Worm (Caenorhabditis elegans) whole organism, midembryonic: Measurements from ENCODE around the gene nhr-154.

Experiments used
- T22C8.4 ChIP-seq: fragments of 200-800 bp; sonication (Bioruptor generic); IDR thresholded peaks from 2 replicates; pipeline ENCODE4 v1.3.6; 2022; ENCODE audit warnings: missing genetic modification characterization, missing compliant biosample characterization
- cog-1 ChIP-seq: sonication (generic microtip); optimal IDR thresholded peaks from 2 replicates; lab custom pipeline; 2016; ENCODE audit warnings: missing genetic modification characterization, missing compliant biosample characterization
- flt-1 ChIP-seq: fragments of 200-800 bp; sonication (Bioruptor generic); IDR thresholded peaks from 2 replicates; pipeline ENCODE4 v1.3.6; 2022; ENCODE audit warnings: missing genetic modification characterization, missing compliant biosample characterization
- klf-2 ChIP-seq: fragments of 200-800 bp; sonication (Bioruptor generic); conservative IDR thresholded peaks from 2 replicates; pipeline ENCODE4 v1.3.6; 2022; ENCODE audit warnings: missing genetic modification reagents, missing genetic modification characterization, missing compliant biosample characterization
- med-1 ChIP-seq: sonication (generic microtip); optimal IDR thresholded peaks from 2 replicates; lab custom pipeline; 2017; ENCODE audit warnings: missing genetic modification characterization, mild to moderate bottlenecking, missing compliant biosample characterization, antibody characterized with exemption, missing genetic modification reagents; ENCODE audit not compliant: insufficient read depth
- ref-1 ChIP-seq: fragments of 200-800 bp; sonication (Bioruptor generic); conservative IDR thresholded peaks from 2 replicates; pipeline ENCODE4 v1.3.6; 2022; ENCODE audit warnings: missing genetic modification reagents, missing genetic modification characterization, missing compliant biosample characterization
- tab-1 ChIP-seq: fragments of 200-800 bp; sonication (Bioruptor generic); IDR thresholded peaks from 2 replicates; pipeline ENCODE4 v1.3.6; 2022; ENCODE audit warnings: missing genetic modification characterization, missing compliant biosample characterization
- ztf-23 ChIP-seq: fragments of 200-800 bp; sonication (Bioruptor generic); IDR thresholded peaks from 2 replicates; pipeline ENCODE4 v1.3.6; 2022; ENCODE audit warnings: missing genetic modification reagents, missing genetic modification characterization, missing compliant biosample characterization
- ztf-29 ChIP-seq: fragments of 200-800 bp; sonication (Bioruptor generic); IDR thresholded peaks from 2 replicates; pipeline ENCODE4 v1.3.6; 2022; ENCODE audit warnings: missing genetic modification reagents, missing genetic modification characterization, missing compliant biosample characterization

Gene nhr-154

DNA sequence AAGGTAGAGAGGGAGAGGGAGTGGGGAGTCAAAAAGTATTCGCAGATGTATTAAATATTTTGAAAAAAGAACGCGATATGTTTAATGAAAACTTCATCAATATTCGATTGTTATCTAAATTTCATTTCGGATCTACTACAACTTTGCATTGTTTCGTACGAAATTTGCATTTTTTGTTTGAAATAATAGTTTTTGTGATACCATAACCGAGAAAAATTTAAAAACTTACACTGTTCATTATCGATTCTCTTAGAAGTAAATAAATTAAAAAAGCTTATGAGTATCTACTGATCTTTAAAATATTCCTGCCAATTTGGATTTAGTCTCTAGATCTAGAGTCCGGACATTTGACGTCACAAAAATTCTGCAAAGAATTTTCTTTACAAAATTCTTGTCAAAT lies 20.8 kb upstream of the nhr-154 start, which contains the start of gene R07B7.9:
Gene R07B7.9 (minus strand): TSS at position 101 of the 400 bp plus-strand sequence.
- no peak for TF ChIP-seq tab-1 (GFP tag; lab: Robert Waterston, UW)
- TF ChIP-seq klf-2 (GFP tag; lab: Robert Waterston, UW) = no peak
- TF ChIP-seq flt-1 = no peak
- TF ChIP-seq ref-1 (GFP tag; lab: Robert Waterston, UW) = no peak
- TF ChIP-seq cog-1 (tag; lab: Kevin White, UChicago) = no peak
- TF ChIP-seq med-1 (GFP tag; lab: Kevin White, UChicago) = no peak
- TF ChIP-seq T22C8.4 (GFP tag; lab: Robert Waterston, UW) = no peak
- no peak for TF ChIP-seq ztf-29
- no peak for TF ChIP-seq ztf-23 (GFP tag; lab: Robert Waterston, UW)

DNA sequence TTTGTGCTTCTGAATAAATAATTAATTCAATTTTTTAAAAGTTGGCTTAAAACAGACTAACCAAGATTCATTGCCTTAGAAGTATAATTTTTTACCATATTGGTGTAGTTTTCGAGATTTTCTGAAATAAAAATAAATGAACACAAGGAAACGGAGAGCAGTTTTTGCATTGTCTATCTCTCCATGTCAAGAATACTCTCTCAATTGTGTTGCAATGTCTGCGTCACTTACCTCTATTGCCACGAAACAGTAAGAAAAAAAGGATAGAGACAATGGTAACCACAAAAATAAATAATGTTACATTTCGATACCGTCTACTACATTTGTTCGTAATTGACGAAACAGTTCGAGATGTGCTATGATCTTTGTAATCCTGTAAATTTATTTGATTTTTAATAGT lies 18.2 kb upstream of the nhr-154 start, which contains the start of gene R07B7.10:
Gene R07B7.10 (plus strand): TSS at position 285 of the 400 bp plus-strand sequence.
- no peak for TF ChIP-seq ztf-23 (GFP tag; lab: Robert Waterston, UW)
- TF ChIP-seq ztf-29 = no peak
- no peak for TF ChIP-seq ref-1 (GFP tag; lab: Robert Waterston, UW)
- TF ChIP-seq klf-2 (GFP tag; lab: Robert Waterston, UW) = no peak
- TF ChIP-seq med-1 (GFP tag; lab: Kevin White, UChicago) = no peak
- TF ChIP-seq tab-1 (GFP tag; lab: Robert Waterston, UW) = no peak
- no peak for TF ChIP-seq T22C8.4 (GFP tag; lab: Robert Waterston, UW)
- no peak for TF ChIP-seq cog-1 (tag; lab: Kevin White, UChicago)
- no peak for TF ChIP-seq flt-1

DNA sequence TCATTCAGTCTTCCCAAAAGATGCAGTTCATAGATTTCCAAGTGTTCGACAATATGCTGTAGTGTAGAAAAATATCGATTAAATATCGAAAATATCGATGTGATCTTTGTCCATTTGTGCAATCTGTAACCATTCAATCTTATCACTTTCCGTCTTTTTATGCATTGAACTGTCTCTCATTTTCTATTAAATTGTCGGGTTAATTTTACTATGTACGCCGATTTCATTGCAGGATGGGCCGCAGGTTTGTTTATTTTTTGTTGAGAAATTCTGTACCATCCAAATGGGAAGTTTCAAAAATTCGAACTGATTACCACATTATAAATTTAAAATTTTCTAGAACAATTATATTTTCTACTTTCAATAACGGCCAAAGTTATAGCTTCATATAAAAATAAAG lies 16.9 kb upstream of the nhr-154 start, which contains the start of gene R07B7.8:
Gene R07B7.8 (minus strand): TSS at position 101 of the 400 bp plus-strand sequence.
- TF ChIP-seq tab-1 (GFP tag; lab: Robert Waterston, UW) = no peak
- TF ChIP-seq ztf-23 (GFP tag; lab: Robert Waterston, UW) = no peak
- no peak for TF ChIP-seq ztf-29
- TF ChIP-seq klf-2 (GFP tag; lab: Robert Waterston, UW) = no peak
- TF ChIP-seq flt-1 = no peak

DNA sequence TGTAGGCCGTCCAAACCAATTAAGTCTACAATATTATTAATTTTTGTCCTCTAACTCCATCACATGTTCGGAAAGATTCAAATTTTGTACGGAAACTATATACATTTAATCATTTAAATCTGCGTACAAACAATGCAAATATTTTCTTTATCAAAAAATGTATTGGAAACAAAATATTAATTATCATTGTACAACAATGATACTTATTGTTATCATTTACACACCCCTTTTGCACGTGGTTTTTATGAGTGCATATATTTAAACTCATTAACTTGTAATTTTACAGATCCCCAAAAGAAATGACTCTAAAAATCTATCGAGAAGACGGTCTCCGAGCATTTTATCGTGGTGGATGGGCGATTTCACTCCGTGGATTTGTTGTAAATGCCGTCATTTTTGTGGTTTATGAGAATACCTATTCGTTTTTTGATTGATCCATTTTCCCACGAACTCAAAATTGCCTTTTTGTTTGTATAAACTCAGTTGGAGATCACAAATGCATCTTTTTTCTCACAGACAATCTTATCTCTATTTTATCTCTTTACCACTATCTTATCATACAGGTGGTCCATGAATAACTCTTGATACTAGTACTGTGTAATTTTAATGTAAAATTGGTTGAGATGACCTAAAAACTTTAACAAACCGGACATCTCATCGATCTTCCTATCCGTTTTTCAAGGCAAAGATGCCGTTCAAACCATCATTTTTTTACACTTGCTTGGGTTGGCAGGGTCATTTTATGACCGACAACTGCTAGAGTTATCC lies 15.0 kb upstream of the nhr-154 start:
- TF ChIP-seq ztf-23 (GFP tag; lab: Robert Waterston, UW) = no peak
- TF ChIP-seq ztf-29 = no peak
- no peak for TF ChIP-seq T22C8.4 (GFP tag; lab: Robert Waterston, UW)

DNA sequence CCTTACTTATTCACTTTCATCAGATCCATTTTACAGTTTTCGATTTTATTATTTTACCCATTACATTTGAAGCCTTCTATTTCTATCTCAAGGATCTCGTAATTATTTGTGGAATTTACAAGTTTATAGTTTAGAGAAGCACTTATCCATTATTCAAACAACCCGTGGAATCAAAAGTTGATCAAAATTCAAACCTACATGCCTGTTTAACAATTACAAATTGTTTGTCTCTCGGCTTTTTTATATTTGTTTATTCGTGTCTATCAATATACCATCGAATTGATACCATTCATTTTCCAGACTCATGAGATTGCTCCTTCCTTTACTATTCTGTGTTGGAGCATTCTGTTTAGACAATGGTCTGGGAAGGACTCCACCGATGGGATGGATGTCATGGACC lies 14.2 kb upstream of the nhr-154 start, which contains the start of gene gana-1:
Gene gana-1 (plus strand): TSS at position 301 of the 400 bp plus-strand sequence.
- TF ChIP-seq T22C8.4 (GFP tag; lab: Robert Waterston, UW) (no peak), klf-2 (GFP tag; lab: Robert Waterston, UW) (no peak), tab-1 (GFP tag; lab: Robert Waterston, UW) (no peak), cog-1 (tag; lab: Kevin White, UChicago) (no peak), ztf-23 (GFP tag; lab: Robert Waterston, UW) (no peak), ztf-29 (no peak), ref-1 (GFP tag; lab: Robert Waterston, UW) (no peak), flt-1 (no peak), med-1 (GFP tag; lab: Kevin White, UChicago) (no peak)

DNA sequence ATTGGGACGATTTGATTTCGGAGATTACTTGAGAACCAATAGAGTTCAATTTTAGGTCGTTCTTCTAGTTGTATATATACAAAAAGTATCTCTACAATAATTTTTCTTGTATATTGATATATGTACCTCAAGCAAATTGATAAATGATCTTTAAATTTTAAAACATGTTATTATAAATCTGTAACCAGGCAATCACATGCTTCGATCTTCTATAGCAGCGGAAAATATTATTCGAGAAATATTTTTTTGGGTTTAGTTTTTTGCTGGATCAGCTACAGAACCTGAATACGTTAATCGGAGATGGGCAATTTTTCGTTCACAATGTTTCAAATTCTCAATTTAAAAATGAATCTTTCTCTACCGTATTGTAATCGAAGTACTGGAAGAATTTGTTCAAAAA lies 12.3 kb upstream of the nhr-154 start, which contains the start of gene R07B7.12:
Gene R07B7.12 (plus strand): TSS at position 301 of the 400 bp plus-strand sequence.
- TF ChIP-seq klf-2 (GFP tag; lab: Robert Waterston, UW) = no peak
- TF ChIP-seq cog-1 (tag; lab: Kevin White, UChicago) = no peak
- no peak for TF ChIP-seq ztf-23 (GFP tag; lab: Robert Waterston, UW)
- no peak for TF ChIP-seq ref-1 (GFP tag; lab: Robert Waterston, UW)
- no peak for TF ChIP-seq T22C8.4 (GFP tag; lab: Robert Waterston, UW)
- no peak for TF ChIP-seq tab-1 (GFP tag; lab: Robert Waterston, UW)
- no peak for TF ChIP-seq med-1 (GFP tag; lab: Kevin White, UChicago)
- TF ChIP-seq flt-1 = no peak
- no peak for TF ChIP-seq ztf-29

DNA sequence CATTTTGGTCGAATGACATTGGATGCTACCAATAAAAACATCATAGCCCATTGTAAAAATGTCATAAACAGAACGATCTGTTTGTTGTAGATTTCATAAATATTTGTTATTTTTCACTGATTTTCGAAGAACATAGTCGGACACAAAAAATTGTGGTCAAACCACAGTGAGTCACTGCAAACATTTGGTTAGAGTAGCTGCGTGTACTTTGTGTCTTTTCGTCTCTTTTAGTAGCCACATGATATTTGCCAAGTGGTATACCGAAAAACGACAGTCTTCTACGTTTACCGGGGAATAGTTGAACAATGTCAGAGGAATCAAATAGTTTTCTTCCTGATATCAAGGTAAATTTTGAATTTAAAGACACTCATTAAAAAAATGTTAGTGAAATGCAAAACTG lies 9.3 kb upstream of the nhr-154 start, which contains the start of gene nhr-206:
Gene nhr-206 (plus strand): TSS at position 248 of the 400 bp plus-strand sequence.
- no peak for TF ChIP-seq flt-1

DNA sequence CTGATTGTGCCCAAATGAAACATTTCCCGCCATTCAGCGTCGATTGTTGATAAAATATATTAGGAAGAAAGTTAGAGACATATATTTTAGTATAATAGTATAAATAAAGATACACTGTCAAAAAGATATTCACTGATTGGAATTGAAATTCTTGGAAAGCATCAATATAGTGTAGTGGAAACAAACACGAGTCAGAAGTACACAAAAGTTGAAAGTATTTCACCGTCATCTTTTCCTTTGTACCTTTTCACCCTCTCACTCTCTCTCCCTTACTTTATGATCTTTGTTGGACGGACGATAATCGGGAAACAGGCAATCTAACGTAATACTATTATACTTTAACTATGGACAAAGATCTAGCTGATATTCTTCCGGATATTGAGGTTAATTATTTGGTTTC lies 7.1 kb upstream of the nhr-154 start, which contains the start of gene nhr-208:
Gene nhr-208 (plus strand): TSS at position 288 of the 400 bp plus-strand sequence.
- TF ChIP-seq flt-1 (no peak), klf-2 (GFP tag; lab: Robert Waterston, UW) (no peak), cog-1 (tag; lab: Kevin White, UChicago) (no peak), tab-1 (GFP tag; lab: Robert Waterston, UW) (no peak), T22C8.4 (GFP tag; lab: Robert Waterston, UW) (no peak), ztf-29 (no peak), ztf-23 (GFP tag; lab: Robert Waterston, UW) (no peak), med-1 (GFP tag; lab: Kevin White, UChicago) (no peak), ref-1 (GFP tag; lab: Robert Waterston, UW) (no peak)

DNA sequence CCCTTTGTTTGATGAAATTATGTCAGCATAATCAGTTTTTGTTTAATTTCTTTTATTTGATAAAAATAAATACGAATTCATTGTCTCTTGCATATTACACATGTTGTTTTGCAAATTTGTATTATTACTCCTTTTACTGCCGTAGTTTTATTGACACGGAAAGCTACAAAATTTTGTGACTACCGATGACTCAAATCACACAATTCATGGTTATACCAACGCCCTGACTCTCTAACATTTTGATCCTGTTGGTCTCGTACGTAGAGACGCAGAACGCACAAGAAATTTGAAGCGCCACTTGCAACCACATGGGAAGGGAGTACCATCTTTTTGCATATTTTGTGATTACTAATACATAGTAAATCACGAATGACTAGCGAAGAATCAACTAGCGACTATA lies 5.2 kb upstream of the nhr-154 start, which contains the start of gene nhr-207:
Gene nhr-207 (plus strand): TSS at position 282 of the 400 bp plus-strand sequence.
- TF ChIP-seq cog-1 (tag; lab: Kevin White, UChicago) (no peak), med-1 (GFP tag; lab: Kevin White, UChicago) (no peak), ztf-29 (no peak), klf-2 (GFP tag; lab: Robert Waterston, UW) (no peak), ztf-23 (GFP tag; lab: Robert Waterston, UW) (no peak), tab-1 (GFP tag; lab: Robert Waterston, UW) (no peak), flt-1 (no peak)
